Worm (Caenorhabditis elegans) whole organism, mixed stage, embryonic: ENCODE measurements around the gene C28D4.4.

Experiments
- blmp-1 ChIP-seq: fragments of 150-350 bp; optimal IDR thresholded peaks from 2 replicates; lab custom pipeline; 2014; ENCODE audit warnings: missing biosample characterization, missing genetic modification characterization
- ceh-83 ChIP-seq: fragments of 200-800 bp; sonication (Bioruptor generic); optimal IDR thresholded peaks from 2 replicates; lab custom pipeline; 2018; ENCODE audit warnings: mild to moderate bottlenecking, missing genetic modification characterization, missing compliant biosample characterization
- elt-1 ChIP-seq: sonication (generic microtip); optimal IDR thresholded peaks from 2 replicates; lab custom pipeline; 2017; ENCODE audit warnings: missing genetic modification characterization, mild to moderate bottlenecking, missing compliant biosample characterization, antibody characterized with exemption, moderate library complexity, borderline replicate concordance; ENCODE audit not compliant: insufficient read depth
- elt-3 ChIP-seq: fragments of 150-350 bp; optimal IDR thresholded peaks from 2 replicates; lab custom pipeline; 2014; ENCODE audit warnings: missing biosample characterization, missing genetic modification characterization
- mls-2 ChIP-seq: sonication (generic microtip); optimal IDR thresholded peaks from 2 replicates; lab custom pipeline; 2016; ENCODE audit warnings: mild to moderate bottlenecking, missing genetic modification characterization, moderate library complexity, missing compliant biosample characterization
- nhr-237 ChIP-seq: fragments of 150-350 bp; optimal IDR thresholded peaks from 2 replicates; lab custom pipeline; 2014; ENCODE audit warnings: missing biosample characterization, missing genetic modification characterization
- nhr-76 ChIP-seq: sonication (generic microtip); optimal IDR thresholded peaks from 2 replicates; lab custom pipeline; 2017; ENCODE audit warnings: missing biosample characterization, missing genetic modification characterization
- snpc-4 ChIP-seq: fragments of 150-350 bp; optimal IDR thresholded peaks from 2 replicates; lab custom pipeline; 2014; ENCODE audit warnings: missing biosample characterization, missing genetic modification characterization
- ztf-11 ChIP-seq: fragments of 150-350 bp; optimal IDR thresholded peaks from 2 replicates; lab custom pipeline; 2014; ENCODE audit warnings: missing biosample characterization, missing genetic modification characterization

ce11 chrIV:9738194-9738593 is 6.6 kb downstream of the C28D4.4 start, which contains the start of gene C28D4.10:
- no peak for TF ChIP-seq elt-3 (tag; lab: Kevin White, UChicago)
- TF ChIP-seq nhr-76, result no peak
- TF ChIP-seq ztf-11 (tag; lab: Kevin White, UChicago), result no peak
- no peak for TF ChIP-seq ceh-83
- TF ChIP-seq mls-2 (tag; lab: Kevin White, UChicago), result no peak
- no peak for TF ChIP-seq blmp-1 (tag; lab: Kevin White, UChicago)
- no peak for TF ChIP-seq snpc-4 (tag; lab: Kevin White, UChicago)
- TF ChIP-seq elt-1 (tag; lab: Kevin White, UChicago), result no peak
- TF ChIP-seq nhr-237, result no peak
